Worm (Caenorhabditis elegans): Measurements from ENCODE around the gene F20D6.8.

- TF ChIP-seq ama-1 (optimal IDR thresholded peaks at IDR 0.05) (no peak), nhr-23 (tag; optimal IDR thresholded peaks at IDR 0.05) (no peak), aly-2 (tag; optimal IDR thresholded peaks at IDR 0.05) (no peak), unc-62 (GFP tag; optimal IDR thresholded peaks at IDR 0.05) (no peak), unc-39 (tag; optimal IDR thresholded peaks at IDR 0.05) (no peak), egl-27 (tag; optimal IDR thresholded peaks at IDR 0.05) (no peak), ztf-4 (tag; optimal IDR thresholded peaks at IDR 0.05) (no peak), nhr-77 (tag; optimal IDR thresholded peaks at IDR 0.05) (no peak), nhr-25 (tag; optimal IDR thresholded peaks at IDR 0.05) (no peak), lin-13 (GFP tag; optimal IDR thresholded peaks at IDR 0.05) (no peak)
Observed at ce11 chrV:8143605-8144004, 24.5 kb downstream of the F20D6.8 start, which contains the start of gene D1014.2.
